Fruit fly (Drosophila melanogaster): ENCODE results near the gene CG14907.

The CG14907 gene

DNA sequence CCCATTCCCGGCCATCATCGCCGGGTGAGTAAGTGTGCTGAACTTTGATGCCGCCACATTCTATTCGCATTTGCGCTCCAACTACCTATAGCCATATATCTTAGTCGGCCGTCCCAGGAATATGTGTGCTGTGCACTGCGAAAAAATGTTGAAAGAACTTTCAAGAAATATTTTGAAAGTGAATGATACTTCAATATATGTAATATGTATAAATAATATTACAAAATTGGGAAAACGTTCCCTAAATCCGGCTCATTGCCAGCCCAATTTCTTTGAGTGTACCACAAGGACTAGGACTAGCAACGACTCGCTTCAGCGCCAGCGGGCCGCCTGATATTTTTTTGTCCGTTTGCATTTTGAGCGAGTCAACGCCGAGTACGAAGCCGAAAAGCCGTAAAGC, 21.1 kb upstream of the CG14907 start (continued):
- TF ChIP-seq CG18599 (GFP tag; optimal IDR thresholded peaks at IDR 0.05) = no peak
- no peak for TF ChIP-seq so (GFP tag; IDR thresholded peaks at IDR 0.05)
- no peak for TF ChIP-seq Rfx (GFP tag; IDR thresholded peaks at IDR 0.05)
- no peak for TF ChIP-seq chif (GFP tag; optimal IDR thresholded peaks at IDR 0.05)
- TF ChIP-seq HLH3B (GFP tag; IDR thresholded peaks at IDR 0.05) = 0 out of 2 replicates have a peak, but pooled peaks have one; percentile 15
- TF ChIP-seq Lhr (GFP tag; optimal IDR thresholded peaks at IDR 0.05) = no peak
- no peak for TF ChIP-seq eyg (GFP tag; optimal IDR thresholded peaks at IDR 0.05)
- TF ChIP-seq Opbp (GFP tag; IDR thresholded peaks at IDR 0.05; ENCODE audit: partially characterized antibody) = no peak
- TF ChIP-seq CG6175 (GFP tag; IDR thresholded peaks at IDR 0.05) = no peak
- TF ChIP-seq pros (GFP tag; optimal IDR thresholded peaks at IDR 0.05) = no peak
- TF ChIP-seq rib (GFP tag; IDR thresholded peaks at IDR 0.05) = no peak
- no peak for TF ChIP-seq wor (GFP tag; IDR thresholded peaks at IDR 0.05)
- no peak for TF ChIP-seq CG10959 (GFP tag; IDR thresholded peaks at IDR 0.05)
- TF ChIP-seq klu (GFP tag; IDR thresholded peaks at IDR 0.05) = no peak
- TF ChIP-seq CG15011 (GFP tag; optimal IDR thresholded peaks at IDR 0.05) = no peak
- TF ChIP-seq ato (GFP tag; IDR thresholded peaks at IDR 0.05; ENCODE audit: partially characterized antibody) = no peak
- no peak for TF ChIP-seq Ada2b (GFP tag; IDR thresholded peaks at IDR 0.05)
- TF ChIP-seq dpn (GFP tag; optimal IDR thresholded peaks at IDR 0.05) = peak in 1 of 2 experiments; percentile 5
- no peak for TF ChIP-seq CG13624 (GFP tag; optimal IDR thresholded peaks at IDR 0.05)
- no peak for TF ChIP-seq CG13894 (tag; optimal IDR thresholded peaks at IDR 0.05)
- no peak for TF ChIP-seq CG17912 (GFP tag; optimal IDR thresholded peaks at IDR 0.05)
- peak; percentile 9 for TF ChIP-seq CoRest (tag; optimal IDR thresholded peaks at IDR 0.05)
- TF ChIP-seq bigmax (GFP tag; optimal IDR thresholded peaks at IDR 0.05) = no peak
- TF ChIP-seq D19B (GFP tag; optimal IDR thresholded peaks at IDR 0.05) = no peak
- no peak for TF ChIP-seq sima (GFP tag; optimal IDR thresholded peaks at IDR 0.05)
- TF ChIP-seq CG15479 (GFP tag; optimal IDR thresholded peaks at IDR 0.05) = no peak
- no peak for TF ChIP-seq sc (optimal IDR thresholded peaks at IDR 0.05)
- no peak for TF ChIP-seq sc (GFP tag; optimal IDR thresholded peaks at IDR 0.05)
- TF ChIP-seq HmgZ (tag; optimal IDR thresholded peaks at IDR 0.05) = no peak
- no peak for TF ChIP-seq pzg (GFP tag; optimal IDR thresholded peaks at IDR 0.05)
- TF ChIP-seq zen2 (GFP tag; IDR thresholded peaks at IDR 0.05; ENCODE audit: partially characterized antibody) = no peak
- TF ChIP-seq sd (tag; optimal IDR thresholded peaks at IDR 0.05) = no peak
- TF ChIP-seq cato (GFP tag; optimal IDR thresholded peaks at IDR 0.05; ENCODE audit: borderline replicate concordance) = no peak
- TF ChIP-seq CG10565 (GFP tag; optimal IDR thresholded peaks at IDR 0.05) = no peak
- no peak for TF ChIP-seq dysf (GFP tag; IDR thresholded peaks at IDR 0.05)
- TF ChIP-seq CG17359 (tag; optimal IDR thresholded peaks at IDR 0.05) = no peak
- no peak for TF ChIP-seq Dip2 (GFP tag; IDR thresholded peaks at IDR 0.05)
- TF ChIP-seq CG17385 (GFP tag; optimal IDR thresholded peaks at IDR 0.05) = no peak
- no peak for TF ChIP-seq hbn (GFP tag; IDR thresholded peaks at IDR 0.05; ENCODE audit: partially characterized antibody)
- no peak for TF ChIP-seq CG6765 (GFP tag; optimal IDR thresholded peaks at IDR 0.05)
- TF ChIP-seq Myb (GFP tag; optimal IDR thresholded peaks at IDR 0.05) = no peak
- peak; percentile 41; the same call in 1 of the 3 replicates for TF ChIP-seq row (GFP tag; IDR thresholded peaks at IDR 0.05)
- TF ChIP-seq seq (GFP tag; IDR thresholded peaks at IDR 0.05) = no peak
- TF ChIP-seq dan (GFP tag; IDR thresholded peaks at IDR 0.05) = no peak
- TF ChIP-seq her (GFP tag; optimal IDR thresholded peaks at IDR 0.05) = no peak
- TF ChIP-seq lilli (GFP tag; optimal IDR thresholded peaks at IDR 0.05) = no peak
- no peak for TF ChIP-seq z (GFP tag; IDR thresholded peaks at IDR 0.05)
- TF ChIP-seq Abd-B (GFP tag; optimal IDR thresholded peaks at IDR 0.05) = no peak
- no peak for TF ChIP-seq CG43689 (GFP tag; IDR thresholded peaks at IDR 0.05)
- no peak for TF ChIP-seq Dbx (GFP tag; IDR thresholded peaks at IDR 0.05)
- no peak for TF ChIP-seq Meics (GFP tag; optimal IDR thresholded peaks at IDR 0.05)
- TF ChIP-seq CG15073 (GFP tag; optimal IDR thresholded peaks at IDR 0.05) = no peak

Measured in whole organism, embryonic.